Fruit fly (Drosophila melanogaster) whole organism, embryonic: ENCODE data around the gene Hap40.
A peak's percentile ranks its signal among the peaks of the same experiment; 100 is the strongest.

Experiments
- BEAF-32 ChIP-seq: fragments of 200-800 bp; sonication (Bioruptor generic); optimal IDR thresholded peaks from 3 replicates; lab custom pipeline; 2017; ENCODE audit warnings: missing biosample characterization, missing genetic modification characterization, mild to moderate bottlenecking, moderate library complexity, missing genetic modification reagents
- CG10431 ChIP-seq: fragments of 200-800 bp; sonication (Bioruptor generic); optimal IDR thresholded peaks from 3 replicates; lab custom pipeline; 2018; ENCODE audit warnings: missing biosample characterization, mild to moderate bottlenecking, missing genetic modification characterization
- CG10979 ChIP-seq: fragments of 200-800 bp; sonication (Bioruptor generic); optimal IDR thresholded peaks from 2 replicates; lab custom pipeline; 2018; ENCODE audit warnings: missing biosample characterization, mild to moderate bottlenecking, missing genetic modification characterization, moderate library complexity
- CG11504 ChIP-seq: fragments of 200-800 bp; sonication (Bioruptor generic); optimal IDR thresholded peaks from 3 replicates; lab custom pipeline; 2019; ENCODE audit warnings: missing biosample characterization, mild to moderate bottlenecking, missing genetic modification characterization, moderate library complexity
- CG13424 ChIP-seq: fragments of 200-800 bp; sonication (Bioruptor generic); optimal IDR thresholded peaks from 2 replicates; lab custom pipeline; 2019; ENCODE audit warnings: missing biosample characterization, mild to moderate bottlenecking, missing genetic modification characterization, moderate library complexity
- CG14710 ChIP-seq: fragments of 200-800 bp; sonication (Bioruptor generic); optimal IDR thresholded peaks from 3 replicates; lab custom pipeline; 2019; ENCODE audit warnings: missing biosample characterization, mild to moderate bottlenecking, missing genetic modification characterization, moderate library complexity
- CG15269 ChIP-seq: fragments of 200-800 bp; sonication (Bioruptor generic); optimal IDR thresholded peaks from 2 replicates; lab custom pipeline; 2018; ENCODE audit warnings: missing biosample characterization, mild to moderate bottlenecking, missing genetic modification characterization, moderate library complexity
- CG15514 ChIP-seq: fragments of 200-800 bp; sonication (Bioruptor generic); optimal IDR thresholded peaks from 3 replicates; lab custom pipeline; 2017; ENCODE audit warnings: missing biosample characterization, missing genetic modification characterization, mild to moderate bottlenecking, moderate library complexity, missing genetic modification reagents
- CG1647 ChIP-seq: fragments of 200-800 bp; sonication (Bioruptor generic); optimal IDR thresholded peaks from 3 replicates; lab custom pipeline; 2016; ENCODE audit warnings: missing biosample characterization, missing genetic modification characterization
- CG17186 ChIP-seq: fragments of 200-800 bp; sonication (Bioruptor generic); optimal IDR thresholded peaks from 3 replicates; lab custom pipeline; 2017; ENCODE audit warnings: missing biosample characterization, missing genetic modification reagents, missing genetic modification characterization
- CG17829 ChIP-seq: fragments of 200-800 bp; optimal IDR thresholded peaks from 2 replicates; lab custom pipeline; 2019; ENCODE audit warnings: missing biosample characterization, mild to moderate bottlenecking, missing genetic modification characterization, moderate library complexity
- CG2712 ChIP-seq: fragments of 200-800 bp; optimal IDR thresholded peaks from 3 replicates; lab custom pipeline; 2019; ENCODE audit warnings: missing biosample characterization, mild to moderate bottlenecking, missing genetic modification characterization, moderate library complexity
- CG31365 ChIP-seq: fragments of 200-800 bp; sonication (Bioruptor generic); optimal IDR thresholded peaks from 2 replicates; lab custom pipeline; 2018; ENCODE audit warnings: missing biosample characterization, mild to moderate bottlenecking, missing genetic modification characterization
- CG32532 ChIP-seq: fragments of 200-800 bp; sonication (Bioruptor generic); IDR thresholded peaks from 2 replicates; pipeline ENCODE4 v1.3.6; 2022; ENCODE audit warnings: missing biosample characterization, missing genetic modification characterization
- CG34224 ChIP-seq: fragments of 200-800 bp; sonication (Bioruptor generic); IDR thresholded peaks from 3 replicates; pipeline ENCODE4 v1.3.6; 2022; ENCODE audit warnings: missing biosample characterization, missing genetic modification characterization; ENCODE audit not compliant: partially characterized antibody
- CG4360 ChIP-seq: fragments of 200-800 bp; sonication (Bioruptor generic); IDR thresholded peaks from 2 replicates; pipeline ENCODE4 v1.3.6; 2022; ENCODE audit warnings: missing biosample characterization, missing genetic modification characterization
- CG6689 ChIP-seq: fragments of 200-800 bp; sonication (Bioruptor generic); IDR thresholded peaks from 2 replicates; pipeline ENCODE4 v1.3.6; 2022; ENCODE audit warnings: missing biosample characterization, missing genetic modification characterization
- CG7839 ChIP-seq: fragments of 200-800 bp; sonication (Bioruptor generic); optimal IDR thresholded peaks from 3 replicates; lab custom pipeline; 2018; ENCODE audit warnings: missing biosample characterization, mild to moderate bottlenecking, missing genetic modification characterization, moderate library complexity
- CG7928 ChIP-seq: fragments of 200-800 bp; sonication (Bioruptor generic); optimal IDR thresholded peaks from 2 replicates; lab custom pipeline; 2017; ENCODE audit warnings: missing biosample characterization, mild to moderate bottlenecking, missing genetic modification characterization
- Dll ChIP-seq: fragments of 200-800 bp; sonication (Bioruptor generic); IDR thresholded peaks from 4 replicates; pipeline ENCODE4 v1.3.6; 2022; ENCODE audit warnings: missing biosample characterization, missing genetic modification characterization; ENCODE audit not compliant: partially characterized antibody
- Dref ChIP-seq: fragments of 200-800 bp; sonication (Bioruptor generic); IDR thresholded peaks from 2 replicates; pipeline ENCODE4 v1.3.6; 2022; ENCODE audit warnings: missing biosample characterization, missing genetic modification characterization
- HLH54F ChIP-seq: fragments of 200-800 bp; sonication (Bioruptor generic); optimal IDR thresholded peaks from 3 replicates; lab custom pipeline; 2016; ENCODE audit warnings: missing biosample characterization, missing genetic modification characterization
- Hsf ChIP-seq: fragments of 200-800 bp; sonication (Bioruptor generic); optimal IDR thresholded peaks from 3 replicates; lab custom pipeline; 2016; ENCODE audit warnings: missing biosample characterization, missing genetic modification characterization
- Med ChIP-seq: fragments of 200-800 bp; sonication (Bioruptor generic); peaks from one replicate; lab custom pipeline; 2016; ENCODE audit warnings: missing biosample characterization, missing genetic modification characterization, mild to moderate bottlenecking, inconsistent platforms, moderate library complexity
- Nf-YB ChIP-seq: fragments of 200-800 bp; sonication (Bioruptor generic); optimal IDR thresholded peaks from 3 replicates; lab custom pipeline; 2019; ENCODE audit warnings: missing biosample characterization, mild to moderate bottlenecking, missing genetic modification characterization, moderate library complexity
- Pdp1 ChIP-seq, 2 experiments: fragments of 200-800 bp; sonication (Bioruptor generic); optimal IDR thresholded peaks; 3 replicates each; lab custom pipeline; 2016; ENCODE audit warnings: missing biosample characterization in 2 of 2, missing genetic modification characterization in 2 of 2, mild to moderate bottlenecking in 1 of 2, moderate library complexity in 1 of 2
- Sry-δ ChIP-seq: fragments of 200-800 bp; sonication (Bioruptor generic); optimal IDR thresholded peaks from 2 replicates; lab custom pipeline; 2016; ENCODE audit warnings: missing biosample characterization, missing genetic modification characterization
- az2 ChIP-seq: fragments of 200-800 bp; sonication (Bioruptor generic); optimal IDR thresholded peaks from 3 replicates; lab custom pipeline; 2016; ENCODE audit warnings: missing biosample characterization, missing genetic modification characterization
- bab2 ChIP-seq: fragments of 200-800 bp; sonication (Bioruptor generic); optimal IDR thresholded peaks from 2 replicates; lab custom pipeline; 2016; ENCODE audit warnings: missing biosample characterization, missing genetic modification characterization
- croc ChIP-seq: fragments of 200-800 bp; sonication (Bioruptor generic); conservative IDR thresholded peaks from 3 replicates; pipeline ENCODE4 v1.3.6; 2022; ENCODE audit warnings: missing biosample characterization, missing genetic modification characterization
- dmrt99B ChIP-seq: fragments of 200-800 bp; sonication (Bioruptor generic); optimal IDR thresholded peaks from 2 replicates; lab custom pipeline; 2018; ENCODE audit warnings: missing biosample characterization, mild to moderate bottlenecking, missing genetic modification characterization, moderate library complexity
- esg ChIP-seq: fragments of 200-800 bp; sonication (Bioruptor generic); conservative IDR thresholded peaks from 2 replicates; pipeline ENCODE4 v1.3.6; 2022; ENCODE audit warnings: missing biosample characterization, missing genetic modification characterization
- ewg ChIP-seq: fragments of 200-800 bp; sonication (Bioruptor generic); optimal IDR thresholded peaks from 3 replicates; lab custom pipeline; 2017; ENCODE audit warnings: mild to moderate bottlenecking, missing biosample characterization, missing genetic modification reagents, missing genetic modification characterization
- fd102C ChIP-seq: fragments of 200-800 bp; sonication (Bioruptor generic); optimal IDR thresholded peaks from 2 replicates; lab custom pipeline; 2018; ENCODE audit warnings: missing biosample characterization, mild to moderate bottlenecking, missing genetic modification characterization, moderate library complexity
- hkb ChIP-seq, 2 experiments: fragments of 200-800 bp in 1 of 2; fragments of >200 bp in 1 of 2; sonication (Bioruptor generic) in 1 of 2; IDR thresholded peaks in 1 of 2; optimal IDR thresholded peaks in 1 of 2; 2 replicates each; pipeline versions ENCODE4 v1.3.6 to Lab custom; 2017 to 2022; ENCODE audit warnings: missing biosample characterization in 1 of 2, missing genetic modification characterization in 1 of 2
- ken ChIP-seq: fragments of 200-800 bp; sonication (Bioruptor generic); IDR thresholded peaks from 3 replicates; pipeline ENCODE4 v1.3.6; 2022; ENCODE audit warnings: missing biosample characterization, missing genetic modification characterization
- mam ChIP-seq: fragments of 200-800 bp; sonication (Bioruptor generic); optimal IDR thresholded peaks from 3 replicates; lab custom pipeline; 2016; ENCODE audit warnings: missing biosample characterization, missing genetic modification characterization
- nmo ChIP-seq: fragments of 200-800 bp; sonication (Bioruptor generic); optimal IDR thresholded peaks from 2 replicates; lab custom pipeline; 2018; ENCODE audit warnings: missing biosample characterization, mild to moderate bottlenecking, missing genetic modification characterization, moderate library complexity
- oc ChIP-seq: fragments of 200-800 bp; sonication (Bioruptor generic); optimal IDR thresholded peaks from 2 replicates; lab custom pipeline; 2018; ENCODE audit warnings: missing biosample characterization, mild to moderate bottlenecking, missing genetic modification characterization, moderate library complexity
- org-1 ChIP-seq: fragments of 200-800 bp; sonication (Bioruptor generic); optimal IDR thresholded peaks from 2 replicates; lab custom pipeline; 2017; ENCODE audit warnings: missing biosample characterization, missing genetic modification characterization
- slbo ChIP-seq: fragments of 200-800 bp; sonication (Bioruptor generic); IDR thresholded peaks from 2 replicates; pipeline ENCODE4 v1.3.6; 2022; ENCODE audit warnings: missing biosample characterization, missing genetic modification characterization
- tll ChIP-seq, 2 experiments: fragments of 200-800 bp in 1 of 2; fragments of >200 bp in 1 of 2; sonication (Bioruptor generic) in 1 of 2; optimal IDR thresholded peaks; 2 replicates each; lab custom pipeline; 2017 to 2019; ENCODE audit warnings: missing biosample characterization in 2 of 2, missing genetic modification characterization in 2 of 2, mild to moderate bottlenecking in 1 of 2, moderate library complexity in 1 of 2
- vfl ChIP-seq: fragments of 200-800 bp; sonication (Bioruptor generic); optimal IDR thresholded peaks from 2 replicates; lab custom pipeline; 2016; ENCODE audit warnings: missing biosample characterization, missing genetic modification characterization
- wek ChIP-seq: fragments of 200-800 bp; sonication (Bioruptor generic); optimal IDR thresholded peaks from 3 replicates; lab custom pipeline; 2018; ENCODE audit warnings: missing biosample characterization, mild to moderate bottlenecking, missing genetic modification characterization, moderate library complexity
- yki ChIP-seq: fragments of >200 bp; optimal IDR thresholded peaks from 3 replicates; lab custom pipeline; 2018

The Hap40 gene

DNA sequence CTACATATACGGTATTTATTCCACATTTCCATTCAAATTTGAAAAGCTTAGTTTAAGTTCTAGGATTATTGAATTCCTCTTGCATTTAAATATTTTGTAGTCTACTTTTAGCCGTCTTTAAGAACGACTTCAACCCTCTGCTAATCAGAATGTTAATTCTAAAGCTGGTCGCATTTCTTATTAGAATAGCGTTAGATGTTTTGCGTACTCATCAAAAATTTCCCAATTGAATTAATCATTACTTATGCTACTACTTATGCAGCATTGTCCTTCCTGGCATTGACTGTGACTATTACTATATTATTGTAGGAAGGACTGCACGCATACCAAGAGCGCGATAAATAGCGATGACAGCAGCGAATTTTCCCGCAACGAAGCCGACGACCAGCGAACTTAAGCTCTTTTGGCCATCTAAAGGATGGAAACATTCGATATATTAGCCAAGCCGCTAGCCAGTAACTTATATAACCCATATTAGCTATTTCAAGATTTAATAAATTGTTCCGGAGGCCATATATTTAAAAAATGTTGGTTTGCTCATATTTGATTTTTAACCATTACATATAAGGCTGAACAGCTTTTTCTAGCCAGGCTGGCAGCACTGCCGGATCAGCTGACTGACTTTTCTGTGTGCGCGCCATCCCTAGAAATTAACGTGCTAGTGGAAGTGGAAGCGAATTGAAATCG is 6.9 kb upstream of the Hap40 start, which contains the start of gene CG8128 (continued):
- TF ChIP-seq mam, result peak; percentile 13
- peak; percentile 87 for TF ChIP-seq Med (GFP tag; lab: Kevin White, UChicago)
- TF ChIP-seq wek (GFP tag; lab: Kevin White, UChicago), result no peak
- TF ChIP-seq nmo (GFP tag; lab: Kevin White, UChicago), result peak; percentile 30
- TF ChIP-seq CG14710 (tag; lab: Kevin White, UChicago), result peak; percentile 24
- peak; percentile 33 for TF ChIP-seq CG17186 (GFP tag; lab: Kevin White, UChicago)
- no peak for TF ChIP-seq oc (tag; lab: Kevin White, UChicago)
- no peak for TF ChIP-seq org-1
- TF ChIP-seq ewg (GFP tag; lab: Kevin White, UChicago), result peak; percentile 4
- TF ChIP-seq CG4360 (GFP tag; lab: Robert Waterston, UW), result no peak
- TF ChIP-seq HLH54F (GFP tag; lab: Kevin White, UChicago), result peak; percentile 3
- TF ChIP-seq CG10431, result no peak
- TF ChIP-seq az2 (GFP tag; lab: Kevin White, UChicago), result no peak
- TF ChIP-seq Hsf (GFP tag; lab: Kevin White, UChicago), result peak; percentile 3
- TF ChIP-seq CG34224 (GFP tag; lab: Robert Waterston, UW), result no peak
- peak; percentile 14 for TF ChIP-seq CG2712 (tag; lab: Kevin White, UChicago)
- TF ChIP-seq CG1647 (GFP tag; lab: Kevin White, UChicago), result peak; percentile 6
- peak; percentile 16 for TF ChIP-seq CG7839 (tag; lab: Kevin White, UChicago)
- TF ChIP-seq yki (lab: Kevin White, UChicago), result no peak
- TF ChIP-seq vfl (GFP tag; lab: Kevin White, UChicago), result no peak
- TF ChIP-seq croc (GFP tag; lab: Robert Waterston, UW), result no peak
- no peak for TF ChIP-seq CG10979 (tag; lab: Kevin White, UChicago)
- peak; percentile 90 for TF ChIP-seq CG7928 (GFP tag; lab: Kevin White, UChicago)
- no peak for TF ChIP-seq CG31365 (tag; lab: Kevin White, UChicago)
- TF ChIP-seq Dll (GFP tag; lab: Robert Waterston, UW), result 0 out of 4 replicates have a peak, but pooled peaks have one; percentile 10
- TF ChIP-seq esg (GFP tag; lab: Robert Waterston, UW), result peak; percentile 15; the same call in 1 of the 2 replicates
- TF ChIP-seq slbo (GFP tag; lab: Robert Waterston, UW), result peak; percentile 18; the same call in 1 of the 2 replicates
- TF ChIP-seq tll (GFP tag; optimal IDR thresholded peaks at IDR 0.05; lab: Kevin White, UChicago), result peak; percentile 26 to 88
- TF ChIP-seq CG15514 (GFP tag; lab: Kevin White, UChicago), result peak; percentile 64
- peak; percentile 2 for TF ChIP-seq CG11504 (tag; lab: Kevin White, UChicago)
- no peak for TF ChIP-seq fd102C (GFP tag; lab: Kevin White, UChicago)
- TF ChIP-seq bab2 (GFP tag; lab: Kevin White, UChicago), result peak; percentile 9
- TF ChIP-seq hkb (optimal IDR thresholded peaks at IDR 0.05; lab: Kevin White, UChicago), result peak; percentile 60
- no peak for TF ChIP-seq hkb (GFP tag; IDR thresholded peaks at IDR 0.05; lab: Robert Waterston, UW)
- TF ChIP-seq CG6689, result no peak
- no peak for TF ChIP-seq CG15269
- no peak for TF ChIP-seq ken
- peak; percentile 36; the same call in 1 of the 2 replicates for TF ChIP-seq Dref (GFP tag; lab: Robert Waterston, UW)
- TF ChIP-seq dmrt99B (tag; lab: Kevin White, UChicago), result no peak
- peak; percentile 28 for TF ChIP-seq CG13424 (tag; lab: Kevin White, UChicago)
- peak in 1 of 2 experiments; percentile 7 for TF ChIP-seq Pdp1 (GFP tag; optimal IDR thresholded peaks at IDR 0.05; lab: Kevin White, UChicago)
- TF ChIP-seq Sry-δ (GFP tag; lab: Kevin White, UChicago), result peak; percentile 46
- TF ChIP-seq CG17829 (tag; lab: Kevin White, UChicago), result no peak
- TF ChIP-seq CG32532 (GFP tag; lab: Robert Waterston, UW), result peak; percentile 21; the same call in 1 of the 2 replicates
- peak; percentile 50 for TF ChIP-seq BEAF-32 (GFP tag; lab: Kevin White, UChicago)
- no peak for TF ChIP-seq Nf-YB (GFP tag; lab: Kevin White, UChicago)
